Fruit fly (Drosophila melanogaster) whole organism, embryonic: Measurements from ENCODE around the gene Tps1.

Source experiments
- Bgb ChIP-seq: fragments of 200-800 bp; sonication (Bioruptor generic); IDR thresholded peaks from 2 replicates; pipeline ENCODE4 v1.3.6; 2022; ENCODE audit warnings: missing biosample characterization, missing genetic modification characterization; ENCODE audit not compliant: partially characterized antibody
- BtbVII ChIP-seq: fragments of 200-800 bp; sonication (Bioruptor generic); optimal IDR thresholded peaks from 3 replicates; lab custom pipeline; 2017; ENCODE audit warnings: missing biosample characterization, mild to moderate bottlenecking, missing genetic modification characterization
- CG10147 ChIP-seq: fragments of 200-800 bp; sonication (Bioruptor generic); optimal IDR thresholded peaks from 2 replicates; lab custom pipeline; 2019; ENCODE audit warnings: missing biosample characterization, mild to moderate bottlenecking, missing genetic modification characterization, moderate library complexity
- CG10543 ChIP-seq: fragments of 200-800 bp; sonication (Bioruptor generic); optimal IDR thresholded peaks from 3 replicates; lab custom pipeline; 2017; ENCODE audit warnings: missing biosample characterization, mild to moderate bottlenecking, missing genetic modification characterization, moderate library complexity
- CG15514 ChIP-seq: fragments of 200-800 bp; sonication (Bioruptor generic); optimal IDR thresholded peaks from 3 replicates; lab custom pipeline; 2017; ENCODE audit warnings: missing biosample characterization, missing genetic modification characterization, mild to moderate bottlenecking, moderate library complexity, missing genetic modification reagents
- CG16813 ChIP-seq: fragments of 200-800 bp; sonication (Bioruptor generic); IDR thresholded peaks from 3 replicates; pipeline ENCODE4 v1.3.6; 2022; ENCODE audit warnings: missing biosample characterization, missing genetic modification characterization; ENCODE audit not compliant: partially characterized antibody
- CG2116 ChIP-seq: fragments of 200-800 bp; sonication (Bioruptor generic); optimal IDR thresholded peaks from 3 replicates; lab custom pipeline; 2018; ENCODE audit warnings: missing biosample characterization, mild to moderate bottlenecking, missing genetic modification characterization
- CG2129 ChIP-seq: fragments of 200-800 bp; sonication (Bioruptor generic); IDR thresholded peaks from 2 replicates; pipeline ENCODE4 v1.3.6; 2022; ENCODE audit warnings: missing biosample characterization, missing genetic modification characterization; ENCODE audit not compliant: partially characterized antibody
- CG34224 ChIP-seq: fragments of 200-800 bp; sonication (Bioruptor generic); IDR thresholded peaks from 3 replicates; pipeline ENCODE4 v1.3.6; 2022; ENCODE audit warnings: missing biosample characterization, missing genetic modification characterization; ENCODE audit not compliant: partially characterized antibody
- CG34376 ChIP-seq: fragments of 200-800 bp; sonication (Bioruptor generic); optimal IDR thresholded peaks from 2 replicates; lab custom pipeline; 2018; ENCODE audit warnings: missing biosample characterization, mild to moderate bottlenecking, missing genetic modification characterization
- CG3847 ChIP-seq: fragments of 200-800 bp; sonication (Bioruptor generic); IDR thresholded peaks from 2 replicates; pipeline ENCODE4 v1.3.6; 2022; ENCODE audit warnings: missing biosample characterization, missing genetic modification characterization
- CG3995 ChIP-seq: fragments of 200-800 bp; sonication (Bioruptor generic); optimal IDR thresholded peaks from 3 replicates; lab custom pipeline; 2016; ENCODE audit warnings: missing biosample characterization, missing genetic modification characterization
- CG4282 ChIP-seq: fragments of 200-800 bp; sonication (Bioruptor generic); optimal IDR thresholded peaks from 2 replicates; lab custom pipeline; 2016; ENCODE audit warnings: missing biosample characterization, missing genetic modification characterization
- CG4707 ChIP-seq: fragments of 200-800 bp; sonication (Bioruptor generic); optimal IDR thresholded peaks from 2 replicates; lab custom pipeline; 2018; ENCODE audit warnings: missing biosample characterization, mild to moderate bottlenecking, missing genetic modification characterization, moderate library complexity
- CG6791 ChIP-seq: fragments of 200-800 bp; sonication (Bioruptor generic); IDR thresholded peaks from 3 replicates; pipeline ENCODE4 v1.3.6; 2022; ENCODE audit warnings: missing biosample characterization, missing genetic modification characterization; ENCODE audit not compliant: partially characterized antibody
- Dek ChIP-seq: fragments of 200-800 bp; sonication (Bioruptor generic); optimal IDR thresholded peaks from 3 replicates; lab custom pipeline; 2019; ENCODE audit warnings: missing biosample characterization, mild to moderate bottlenecking, missing genetic modification characterization, moderate library complexity
- Doc3 ChIP-seq: fragments of 200-800 bp; sonication (Bioruptor generic); IDR thresholded peaks from 3 replicates; pipeline ENCODE4 v1.3.6; 2022; ENCODE audit warnings: missing biosample characterization, missing genetic modification characterization; ENCODE audit not compliant: partially characterized antibody
- E2f2 ChIP-seq: fragments of 200-800 bp; sonication (Bioruptor generic); IDR thresholded peaks from 2 replicates; pipeline ENCODE4 v1.3.6; 2022; ENCODE audit warnings: missing biosample characterization, missing genetic modification characterization
- Hr78 ChIP-seq, 2 experiments: fragments of 200-800 bp in 1 of 2; fragments of >200 bp in 1 of 2; sonication (Bioruptor generic) in 1 of 2; optimal IDR thresholded peaks; 2 replicates each; lab custom pipeline; 2017 to 2019; ENCODE audit warnings: missing biosample characterization in 2 of 2, missing genetic modification characterization in 2 of 2, mild to moderate bottlenecking in 1 of 2, moderate library complexity in 1 of 2
- MBD-R2 ChIP-seq: fragments of 200-800 bp; sonication (Bioruptor generic); IDR thresholded peaks from 2 replicates; pipeline ENCODE4 v1.3.6; 2022; ENCODE audit warnings: missing biosample characterization, missing genetic modification characterization
- Med ChIP-seq: fragments of 200-800 bp; sonication (Bioruptor generic); peaks from one replicate; lab custom pipeline; 2016; ENCODE audit warnings: missing biosample characterization, missing genetic modification characterization, mild to moderate bottlenecking, inconsistent platforms, moderate library complexity
- Opbp ChIP-seq: fragments of 200-800 bp; sonication (Bioruptor generic); IDR thresholded peaks from 3 replicates; pipeline ENCODE4 v1.3.6; 2022; ENCODE audit warnings: missing biosample characterization, missing genetic modification characterization; ENCODE audit not compliant: partially characterized antibody
- Pdp1 ChIP-seq, 2 experiments: fragments of 200-800 bp; sonication (Bioruptor generic); optimal IDR thresholded peaks; 3 replicates each; lab custom pipeline; 2016; ENCODE audit warnings: missing biosample characterization in 2 of 2, missing genetic modification characterization in 2 of 2, mild to moderate bottlenecking in 1 of 2, moderate library complexity in 1 of 2
- Scr ChIP-seq: fragments of 200-800 bp; sonication (Bioruptor generic); IDR thresholded peaks from 2 replicates; pipeline ENCODE4 v1.3.6; 2022; ENCODE audit warnings: missing biosample characterization, missing genetic modification characterization; ENCODE audit not compliant: partially characterized antibody
- ato ChIP-seq: fragments of 200-800 bp; sonication (Bioruptor generic); IDR thresholded peaks from 2 replicates; pipeline ENCODE4 v1.3.6; 2022; ENCODE audit warnings: missing biosample characterization, missing genetic modification characterization; ENCODE audit not compliant: partially characterized antibody
- bsh ChIP-seq, 2 experiments: fragments of 200-800 bp; sonication (Bioruptor generic); optimal IDR thresholded peaks; 2 replicates each; lab custom pipeline; 2017 to 2018; ENCODE audit warnings: mild to moderate bottlenecking in 2 of 2, missing biosample characterization in 2 of 2, missing genetic modification characterization in 2 of 2, moderate library complexity in 1 of 2
- cwo ChIP-seq: fragments of 200-800 bp; sonication (Bioruptor generic); optimal IDR thresholded peaks from 3 replicates; lab custom pipeline; 2017; ENCODE audit warnings: missing biosample characterization, missing genetic modification characterization, mild to moderate bottlenecking, moderate library complexity, missing genetic modification reagents
- knrl ChIP-seq: fragments of 200-800 bp; sonication (Bioruptor generic); IDR thresholded peaks from 3 replicates; pipeline ENCODE4 v1.3.6; 2022; ENCODE audit warnings: missing biosample characterization, missing genetic modification characterization; ENCODE audit not compliant: partially characterized antibody
- lbe ChIP-seq: fragments of 200-800 bp; sonication (Bioruptor generic); optimal IDR thresholded peaks from 2 replicates; lab custom pipeline; 2016; ENCODE audit warnings: missing biosample characterization, mild to moderate bottlenecking, missing genetic modification characterization
- lov ChIP-seq, 2 experiments: fragments of 200-800 bp in 1 of 2; fragments of >200 bp in 1 of 2; sonication (Bioruptor generic) in 1 of 2; IDR thresholded peaks in 1 of 2; optimal IDR thresholded peaks in 1 of 2; 2 replicates in 1 of 2; 3 replicates in 1 of 2; pipeline versions ENCODE4 v1.3.6 to Lab custom; 2017 to 2022; ENCODE audit warnings: missing biosample characterization in 1 of 2, missing genetic modification characterization in 1 of 2
- mam ChIP-seq: fragments of 200-800 bp; sonication (Bioruptor generic); optimal IDR thresholded peaks from 3 replicates; lab custom pipeline; 2016; ENCODE audit warnings: missing biosample characterization, missing genetic modification characterization
- nerfin-1 ChIP-seq: fragments of 200-800 bp; sonication (Bioruptor generic); optimal IDR thresholded peaks from 3 replicates; lab custom pipeline; 2019; ENCODE audit warnings: missing biosample characterization, mild to moderate bottlenecking, missing genetic modification characterization, moderate library complexity
- nerfin-2 ChIP-seq: fragments of 200-800 bp; sonication (Bioruptor generic); IDR thresholded peaks from 2 replicates; pipeline ENCODE4 v1.3.6; 2022; ENCODE audit warnings: missing biosample characterization, missing genetic modification characterization; ENCODE audit not compliant: partially characterized antibody
- nmo ChIP-seq: fragments of 200-800 bp; sonication (Bioruptor generic); optimal IDR thresholded peaks from 2 replicates; lab custom pipeline; 2018; ENCODE audit warnings: missing biosample characterization, mild to moderate bottlenecking, missing genetic modification characterization, moderate library complexity
- onecut ChIP-seq: fragments of 200-800 bp; sonication (Bioruptor generic); IDR thresholded peaks from 2 replicates; pipeline ENCODE4 v1.3.6; 2022; ENCODE audit warnings: missing biosample characterization, missing genetic modification characterization
- row ChIP-seq: fragments of 200-800 bp; sonication (Bioruptor generic); IDR thresholded peaks from 3 replicates; pipeline ENCODE4 v1.3.6; 2022; ENCODE audit warnings: missing biosample characterization, missing genetic modification characterization
- sima ChIP-seq: fragments of 200-800 bp; sonication (Bioruptor generic); optimal IDR thresholded peaks from 2 replicates; lab custom pipeline; 2016; ENCODE audit warnings: missing biosample characterization, missing genetic modification characterization
- stwl ChIP-seq: fragments of 200-800 bp; sonication (Bioruptor generic); optimal IDR thresholded peaks from 3 replicates; lab custom pipeline; 2018; ENCODE audit warnings: missing biosample characterization, mild to moderate bottlenecking, missing genetic modification characterization, moderate library complexity
- sug ChIP-seq: fragments of 200-800 bp; optimal IDR thresholded peaks from 2 replicates; lab custom pipeline; 2019; ENCODE audit warnings: missing biosample characterization, mild to moderate bottlenecking, missing genetic modification characterization, moderate library complexity
- unc-4 ChIP-seq: fragments of 200-800 bp; sonication (Bioruptor generic); IDR thresholded peaks from 2 replicates; pipeline ENCODE4 v1.3.6; 2022; ENCODE audit warnings: missing biosample characterization, missing genetic modification characterization; ENCODE audit not compliant: partially characterized antibody
- vnd ChIP-seq: fragments of 200-800 bp; sonication (Bioruptor generic); IDR thresholded peaks from 3 replicates; pipeline ENCODE4 v1.3.6; 2022; ENCODE audit warnings: missing biosample characterization, missing genetic modification characterization; ENCODE audit not compliant: partially characterized antibody
- vvl ChIP-seq: fragments of 200-800 bp; sonication (Bioruptor generic); IDR thresholded peaks from 2 replicates; pipeline ENCODE4 v1.3.6; 2022; ENCODE audit warnings: missing biosample characterization, missing genetic modification characterization

Tps1 gene

DNA sequence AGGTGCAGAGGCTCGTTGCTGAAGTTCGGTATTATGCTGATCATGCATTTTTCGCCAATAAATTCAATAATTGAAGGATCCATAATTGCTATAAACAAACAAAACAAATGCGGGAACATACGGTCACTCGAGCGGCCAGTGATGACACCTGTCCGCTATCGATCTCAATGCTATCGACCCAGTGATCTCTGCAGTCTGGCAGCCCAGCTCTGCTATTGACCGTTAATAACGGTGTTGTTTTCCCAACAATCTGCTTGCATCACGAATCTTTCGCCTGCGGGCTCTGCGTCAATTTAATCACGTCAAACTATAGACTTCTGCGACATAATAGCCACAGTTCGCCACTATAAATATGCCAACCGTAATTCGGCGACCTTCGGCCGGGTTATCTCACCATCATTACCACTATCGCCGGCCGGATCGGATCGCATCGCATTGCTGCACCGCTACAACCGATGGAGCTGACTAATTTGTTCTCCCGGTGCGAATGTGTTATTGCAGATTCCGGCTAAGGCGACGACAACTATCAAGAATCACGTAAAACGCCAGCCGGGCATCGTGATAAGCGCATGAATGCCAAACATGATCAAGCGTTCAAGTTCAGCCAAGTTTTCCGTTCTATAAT lies 1.1 kb upstream of the Tps1 start, which contains the start of gene Psf2 (continued):
- TF ChIP-seq Dek (tag; lab: Kevin White, UChicago): no peak
- TF ChIP-seq CG4282 (GFP tag; lab: Kevin White, UChicago): peak; percentile 19
- TF ChIP-seq Doc3 (GFP tag; lab: Robert Waterston, UW): peak; percentile 49; the same call in 1 of the 3 replicates
- no peak for TF ChIP-seq lbe (GFP tag; lab: Kevin White, UChicago)
- TF ChIP-seq Pdp1 (GFP tag; optimal IDR thresholded peaks at IDR 0.05; lab: Kevin White, UChicago): peak in 1 of 2 experiments; percentile 37
- no peak for TF ChIP-seq lov (optimal IDR thresholded peaks at IDR 0.05; lab: Kevin White, UChicago)
- 0 out of 3 replicates have a peak, but pooled peaks have one; percentile 24 for TF ChIP-seq lov (GFP tag; IDR thresholded peaks at IDR 0.05; lab: Robert Waterston, UW)
- no peak for TF ChIP-seq CG10147
- peak; percentile 71 for TF ChIP-seq E2f2 (GFP tag; lab: Robert Waterston, UW)
- TF ChIP-seq CG2129: 0 out of 2 replicates have a peak, but pooled peaks have one; percentile 21
- 0 out of 3 replicates have a peak, but pooled peaks have one; percentile 54 for TF ChIP-seq Opbp (GFP tag; lab: Robert Waterston, UW)
- TF ChIP-seq MBD-R2 (GFP tag; lab: Robert Waterston, UW): peak; percentile 72
- peak; percentile 30 for TF ChIP-seq CG15514 (GFP tag; lab: Kevin White, UChicago)
- peak; percentile 63 for TF ChIP-seq Scr (GFP tag; lab: Robert Waterston, UW)
- peak; percentile 64 for TF ChIP-seq knrl (GFP tag; lab: Robert Waterston, UW)
- peak; percentile 16 for TF ChIP-seq mam (GFP tag; lab: Kevin White, UChicago)
- TF ChIP-seq CG34224 (GFP tag; lab: Robert Waterston, UW): peak; percentile 65; the same call in 2 of the 3 replicates
- TF ChIP-seq CG2116 (GFP tag; lab: Kevin White, UChicago): peak; percentile 73
- TF ChIP-seq CG3995 (GFP tag; lab: Kevin White, UChicago): no peak
- TF ChIP-seq Bgb (GFP tag; lab: Robert Waterston, UW): peak; percentile 66
- peak; percentile 13 for TF ChIP-seq nmo
- peak; percentile 64 for TF ChIP-seq nerfin-2 (GFP tag; lab: Robert Waterston, UW)
- peak; percentile 21; the same call in 1 of the 3 replicates for TF ChIP-seq row (GFP tag; lab: Robert Waterston, UW)
- TF ChIP-seq ato (GFP tag; lab: Robert Waterston, UW): peak; percentile 56
- peak; percentile 57 for TF ChIP-seq stwl (tag; lab: Kevin White, UChicago)
- no peak for TF ChIP-seq nerfin-1 (tag; lab: Kevin White, UChicago)
- peak; percentile 43; the same call in 1 of the 2 replicates for TF ChIP-seq CG3847
- TF ChIP-seq CG16813 (GFP tag; lab: Robert Waterston, UW): peak; percentile 60; the same call in 2 of the 3 replicates
- TF ChIP-seq vvl (GFP tag; lab: Robert Waterston, UW): 0 out of 2 replicates have a peak, but pooled peaks have one; percentile 27
- TF ChIP-seq onecut (GFP tag; lab: Robert Waterston, UW): no peak
- TF ChIP-seq vnd (GFP tag; lab: Robert Waterston, UW): peak; percentile 45; the same call in 2 of the 3 replicates
- peak; percentile 76 for TF ChIP-seq CG6791 (GFP tag; lab: Robert Waterston, UW)
- no peak for TF ChIP-seq BtbVII (GFP tag; lab: Kevin White, UChicago)
- TF ChIP-seq unc-4 (GFP tag; lab: Robert Waterston, UW): peak; percentile 50; the same call in 1 of the 2 replicates

DNA sequence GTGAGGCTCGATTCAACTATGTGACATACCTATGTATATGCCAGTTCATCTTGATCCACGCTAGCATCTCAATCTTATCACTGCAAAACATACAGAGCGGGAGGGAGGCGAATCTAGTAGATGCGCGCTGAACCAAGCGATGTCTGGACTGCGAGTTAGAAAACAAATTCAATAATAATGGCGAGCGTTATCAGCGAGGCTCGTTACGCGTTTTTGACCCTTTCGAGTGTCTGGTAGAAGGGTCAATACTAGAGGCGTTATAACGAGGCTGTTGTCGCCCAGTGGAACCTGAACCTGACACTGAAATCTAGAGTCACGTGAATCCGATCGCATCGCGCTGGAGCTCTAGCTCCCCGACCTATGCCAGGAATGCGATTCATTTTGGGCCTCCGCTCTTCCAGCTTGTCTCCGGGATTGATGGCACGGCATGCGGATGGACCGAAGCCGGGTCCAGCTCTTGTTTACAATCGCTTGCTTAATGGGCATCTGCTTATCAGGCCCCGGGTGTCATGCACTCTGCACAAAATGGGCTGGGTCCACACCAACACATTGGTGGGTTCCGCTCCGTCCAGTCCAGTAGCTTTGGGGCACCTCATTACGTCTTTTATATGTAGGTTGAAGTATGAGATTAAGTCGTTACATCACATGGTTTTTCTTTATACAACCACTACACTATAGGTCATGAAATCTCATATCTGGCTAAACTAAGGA lies 1.4 kb downstream of the Tps1 start:
- TF ChIP-seq sima (GFP tag; lab: Kevin White, UChicago): no peak
- peak; percentile 50 for TF ChIP-seq CG10543
- peak; percentile 91 for TF ChIP-seq CG34376
- peak; percentile 94 for TF ChIP-seq cwo (GFP tag; lab: Kevin White, UChicago)
- TF ChIP-seq Med (GFP tag; lab: Kevin White, UChicago): peak; percentile 28
- TF ChIP-seq sug (tag; lab: Kevin White, UChicago): peak; percentile 79
- peak in 1 of 2 experiments; percentile 68 for TF ChIP-seq Hr78 (GFP tag; optimal IDR thresholded peaks at IDR 0.05; lab: Kevin White, UChicago)
- TF ChIP-seq Pdp1 (GFP tag; optimal IDR thresholded peaks at IDR 0.05; lab: Kevin White, UChicago): peak in 1 of 2 experiments; percentile 76
- no peak for TF ChIP-seq bsh (GFP tag; optimal IDR thresholded peaks at IDR 0.05; lab: Kevin White, UChicago)
- no peak for TF ChIP-seq CG4707 (GFP tag; lab: Kevin White, UChicago)
